Worm (Caenorhabditis elegans) whole organism, L1 larva: ENCODE measurements around the gene C40H5.2.

Experiments used
- C16A3.4 ChIP-seq: fragments of 150-350 bp; optimal IDR thresholded peaks from 2 replicates; lab custom pipeline; 2014; ENCODE audit warnings: missing biosample characterization, missing genetic modification characterization
- C34B4.2 ChIP-seq: sonication (generic microtip); optimal IDR thresholded peaks from 2 replicates; lab custom pipeline; 2017; ENCODE audit warnings: mild to moderate bottlenecking, missing genetic modification characterization, missing compliant biosample characterization
- alr-1 ChIP-seq: fragments of 200-800 bp; sonication (Bioruptor generic); optimal IDR thresholded peaks from 2 replicates; lab custom pipeline; 2018; ENCODE audit warnings: borderline replicate concordance, mild to moderate bottlenecking, missing genetic modification characterization, missing compliant biosample characterization
- blmp-1 ChIP-seq: fragments of 150-350 bp; optimal IDR thresholded peaks from 2 replicates; lab custom pipeline; 2014; ENCODE audit warnings: missing biosample characterization, missing genetic modification characterization
- ceh-82 ChIP-seq, 3 experiments: fragments of 150-350 bp in 1 of 3; sonication (generic microtip) in 2 of 3; optimal IDR thresholded peaks; 2 replicates each; lab custom pipeline; 2014 to 2017; ENCODE audit warnings: missing biosample characterization in 3 of 3, missing genetic modification characterization in 3 of 3
- ceh-88 ChIP-seq: fragments of 200-800 bp; sonication (Bioruptor generic); IDR thresholded peaks from 2 replicates; pipeline ENCODE4 v1.3.6; 2022; ENCODE audit warnings: missing genetic modification characterization, missing compliant biosample characterization
- dpl-1 ChIP-seq, 3 experiments: fragments of 150-350 bp in 2 of 3; sonication (generic microtip) in 1 of 3; optimal IDR thresholded peaks; 2 replicates each; lab custom pipeline; 2014 to 2017; ENCODE audit warnings: missing biosample characterization in 3 of 3, missing genetic modification characterization in 3 of 3, missing genetic modification reagents in 3 of 3
- dsc-1 ChIP-seq: sonication (generic microtip); optimal IDR thresholded peaks from 2 replicates; lab custom pipeline; 2016; ENCODE audit warnings: mild to moderate bottlenecking, missing genetic modification characterization, missing compliant biosample characterization
- efl-1 ChIP-seq, 4 experiments: fragments of 150-350 bp; optimal IDR thresholded peaks in 3 of 4; peaks in 1 of 4; 1 replicate in 1 of 4; 2 replicates in 3 of 4; lab custom pipeline; 2014; ENCODE audit warnings: missing biosample characterization in 2 of 4, missing genetic modification characterization in 2 of 4, missing genetic modification reagents in 2 of 4
- efl-3 ChIP-seq: fragments of 200-800 bp; sonication (Bioruptor generic); optimal IDR thresholded peaks from 2 replicates; lab custom pipeline; 2018; ENCODE audit warnings: mild to moderate bottlenecking, missing genetic modification characterization, missing compliant biosample characterization
- egl-13 ChIP-seq: sonication (generic microtip); optimal IDR thresholded peaks from 2 replicates; lab custom pipeline; 2016; ENCODE audit warnings: missing genotype, missing genetic modification reagents, missing genetic modification characterization, missing compliant biosample characterization
- egl-27 ChIP-seq, 2 experiments: fragments of 150-350 bp in 1 of 2; sonication (generic microtip); optimal IDR thresholded peaks; 3 replicates each; lab custom pipeline; 2017 to 2018; ENCODE audit warnings: missing biosample characterization in 2 of 2, missing genetic modification characterization in 2 of 2, missing genetic modification reagents in 2 of 2
- elt-2 ChIP-seq: sonication (generic microtip); optimal IDR thresholded peaks from 2 replicates; lab custom pipeline; 2016; ENCODE audit warnings: missing genetic modification characterization, mild to moderate bottlenecking, inconsistent platforms, missing compliant biosample characterization, missing genetic modification reagents
- elt-3 ChIP-seq, 6 experiments: fragments of 150-350 bp in 1 of 6; sonication (generic microtip); optimal IDR thresholded peaks; 2 replicates each; lab custom pipeline; 2017 to 2018; ENCODE audit warnings: missing biosample characterization in 6 of 6, missing genetic modification characterization in 6 of 6, inconsistent platforms in 1 of 6
- ets-5 ChIP-seq: fragments of 200-800 bp; sonication (Bioruptor generic); IDR thresholded peaks from 2 replicates; pipeline ENCODE4 v1.3.6; 2022; ENCODE audit warnings: missing genetic modification characterization, missing compliant biosample characterization
- grh-1 ChIP-seq: fragments of 200-800 bp; sonication (Bioruptor generic); IDR thresholded peaks from 2 replicates; pipeline ENCODE4 v1.3.6; 2022; ENCODE audit warnings: missing genetic modification reagents, missing genetic modification characterization, missing compliant biosample characterization
- hlh-17 ChIP-seq: fragments of 200-800 bp; sonication (Bioruptor generic); optimal IDR thresholded peaks from 2 replicates; lab custom pipeline; 2018; ENCODE audit warnings: missing genetic modification characterization, mild to moderate bottlenecking, missing compliant biosample characterization, moderate library complexity, borderline replicate concordance
- hpl-2 ChIP-seq: fragments of 150-350 bp; optimal IDR thresholded peaks from 2 replicates; lab custom pipeline; 2014; ENCODE audit warnings: missing biosample characterization, missing genetic modification reagents, missing genetic modification characterization
- jun-1 ChIP-seq: fragments of 150-350 bp; optimal IDR thresholded peaks from 2 replicates; lab custom pipeline; 2014; ENCODE audit warnings: missing biosample characterization, missing genetic modification reagents, missing genetic modification characterization
- lin-14 ChIP-seq: fragments of 200-800 bp; sonication (Bioruptor generic); optimal IDR thresholded peaks from 2 replicates; lab custom pipeline; 2018; ENCODE audit warnings: mild to moderate bottlenecking, missing genetic modification characterization, moderate library complexity, missing compliant biosample characterization
- lin-15B ChIP-seq: fragments of 150-350 bp; sonication (generic microtip); optimal IDR thresholded peaks from 3 replicates; lab custom pipeline; 2014; ENCODE audit warnings: missing biosample characterization, missing genetic modification characterization
- lin-35 ChIP-seq, 2 experiments: fragments of 150-350 bp; optimal IDR thresholded peaks; 2 replicates each; lab custom pipeline; 2014; ENCODE audit warnings: missing biosample characterization in 2 of 2, missing genetic modification characterization in 2 of 2, missing genetic modification reagents in 2 of 2
- lir-3 ChIP-seq: sonication (generic microtip); optimal IDR thresholded peaks from 2 replicates; lab custom pipeline; 2016; ENCODE audit warnings: mild to moderate bottlenecking, missing genetic modification characterization, moderate library complexity, missing compliant biosample characterization; ENCODE audit not compliant: poor library complexity
- lsy-2 ChIP-seq, 2 experiments: fragments of 150-350 bp; optimal IDR thresholded peaks; 2 replicates each; lab custom pipeline; 2014; ENCODE audit warnings: missing biosample characterization in 2 of 2, missing genetic modification characterization in 2 of 2
- mdl-1 ChIP-seq, 2 experiments: fragments of 150-350 bp; optimal IDR thresholded peaks; 2 replicates each; lab custom pipeline; 2014 to 2017; ENCODE audit warnings: missing biosample characterization in 2 of 2, missing genetic modification characterization in 2 of 2, inconsistent platforms in 1 of 2
- mef-2 ChIP-seq: fragments of 150-350 bp; optimal IDR thresholded peaks from 2 replicates; lab custom pipeline; 2014; ENCODE audit warnings: missing biosample characterization, missing genetic modification characterization
- mep-1 ChIP-seq: fragments of 150-350 bp; optimal IDR thresholded peaks from 2 replicates; lab custom pipeline; 2014; ENCODE audit warnings: missing biosample characterization, missing genetic modification characterization
- nhr-19 ChIP-seq: fragments of 200-800 bp; sonication (Bioruptor generic); conservative IDR thresholded peaks from 2 replicates; pipeline ENCODE4 v1.3.6; 2022; ENCODE audit warnings: missing genetic modification characterization, missing compliant biosample characterization
- nhr-20 ChIP-seq: sonication (generic microtip); optimal IDR thresholded peaks from 2 replicates; lab custom pipeline; 2016; ENCODE audit warnings: mild to moderate bottlenecking, missing genetic modification characterization, missing compliant biosample characterization
- nhr-28 ChIP-seq: fragments of 150-350 bp; optimal IDR thresholded peaks from 2 replicates; lab custom pipeline; 2014; ENCODE audit warnings: missing biosample characterization, missing genetic modification characterization
- nhr-47 ChIP-seq: sonication (generic microtip); optimal IDR thresholded peaks from 2 replicates; lab custom pipeline; 2016; ENCODE audit warnings: mild to moderate bottlenecking, missing genetic modification characterization, moderate library complexity, missing compliant biosample characterization
- nhr-71 ChIP-seq: sonication (generic microtip); optimal IDR thresholded peaks from 2 replicates; lab custom pipeline; 2016; ENCODE audit warnings: mild to moderate bottlenecking, missing genetic modification characterization, moderate library complexity, missing compliant biosample characterization
- nhr-77 ChIP-seq: fragments of 150-350 bp; optimal IDR thresholded peaks from 2 replicates; lab custom pipeline; 2014; ENCODE audit warnings: missing biosample characterization, missing genetic modification characterization
- nhr-84 ChIP-seq: sonication (generic microtip); optimal IDR thresholded peaks from 2 replicates; lab custom pipeline; 2017; ENCODE audit warnings: missing biosample characterization, missing genetic modification characterization
- nhr-85 ChIP-seq: sonication (generic microtip); peaks from one replicate; lab custom pipeline; 2016; ENCODE audit warnings: missing genetic modification characterization, inconsistent platforms, missing compliant biosample characterization
- nhr-90 ChIP-seq: sonication (generic microtip); optimal IDR thresholded peaks from 2 replicates; lab custom pipeline; 2016; ENCODE audit warnings: mild to moderate bottlenecking, missing genetic modification characterization, missing compliant biosample characterization; ENCODE audit not compliant: poor library complexity
- pqm-1 ChIP-seq: sonication (generic microtip); optimal IDR thresholded peaks from 3 replicates; lab custom pipeline; 2017; ENCODE audit warnings: missing biosample characterization, missing genetic modification characterization
- rnt-1 ChIP-seq: sonication (generic microtip); optimal IDR thresholded peaks from 2 replicates; lab custom pipeline; 2016; ENCODE audit warnings: mild to moderate bottlenecking, missing genetic modification characterization, moderate library complexity, missing compliant biosample characterization
- snu-23 ChIP-seq: sonication (generic microtip); optimal IDR thresholded peaks from 2 replicates; lab custom pipeline; 2016; ENCODE audit warnings: missing genetic modification characterization, missing compliant biosample characterization
- sox-4 ChIP-seq: sonication (generic microtip); optimal IDR thresholded peaks from 2 replicates; lab custom pipeline; 2016; ENCODE audit warnings: missing genetic modification characterization, missing compliant biosample characterization
- sptf-1 ChIP-seq: fragments of 150-350 bp; optimal IDR thresholded peaks from 2 replicates; lab custom pipeline; 2014; ENCODE audit warnings: missing biosample characterization, missing genetic modification characterization
- sup-37 ChIP-seq: fragments of 200-800 bp; sonication (Bioruptor generic); optimal IDR thresholded peaks from 2 replicates; lab custom pipeline; 2018; ENCODE audit warnings: mild to moderate bottlenecking, missing genetic modification characterization, missing compliant biosample characterization
- swsn-7 ChIP-seq: sonication (generic microtip); optimal IDR thresholded peaks from 2 replicates; lab custom pipeline; 2016; ENCODE audit warnings: missing genetic modification characterization, missing compliant biosample characterization
- tbx-2 ChIP-seq: sonication (generic microtip); optimal IDR thresholded peaks from 2 replicates; lab custom pipeline; 2016; ENCODE audit warnings: missing genetic modification characterization, missing compliant biosample characterization
- tlp-1 ChIP-seq: fragments of 150-350 bp; optimal IDR thresholded peaks from 2 replicates; lab custom pipeline; 2014; ENCODE audit warnings: missing biosample characterization, missing genetic modification characterization
- unc-130 ChIP-seq: fragments of 150-350 bp; optimal IDR thresholded peaks from 2 replicates; lab custom pipeline; 2017; ENCODE audit warnings: missing biosample characterization, missing genetic modification characterization, inconsistent platforms
- unc-62 ChIP-seq: fragments of 150-350 bp; optimal IDR thresholded peaks from 2 replicates; lab custom pipeline; 2014; ENCODE audit warnings: missing biosample characterization, missing genetic modification reagents, missing genetic modification characterization
- vab-15 ChIP-seq: sonication (generic microtip); optimal IDR thresholded peaks from 2 replicates; lab custom pipeline; 2017; ENCODE audit warnings: missing genotype, mild to moderate bottlenecking, missing genetic modification characterization, missing compliant biosample characterization
- xbp-1 ChIP-seq: sonication (generic microtip); optimal IDR thresholded peaks from 2 replicates; lab custom pipeline; 2016; ENCODE audit warnings: missing genetic modification characterization, missing compliant biosample characterization

C40H5.2 gene

DNA sequence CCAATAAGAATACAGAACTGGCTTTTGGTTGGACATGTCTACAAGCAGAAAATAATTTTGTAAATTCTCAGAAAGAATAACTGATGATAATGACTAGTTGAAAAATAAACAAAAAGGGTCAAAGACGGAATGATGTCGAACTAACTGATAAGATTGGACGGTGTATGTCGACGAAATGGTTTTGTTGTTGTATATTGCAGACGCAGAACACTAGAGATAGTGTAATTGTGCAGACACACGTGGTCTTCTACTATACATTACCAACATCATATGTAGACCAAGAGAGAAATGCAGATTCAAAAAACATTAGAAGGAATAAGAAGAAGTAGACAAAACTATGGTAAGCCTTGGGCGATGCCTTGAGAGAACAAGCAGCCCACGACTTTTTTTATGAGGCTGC lies 18.1 kb upstream of the C40H5.2 start, which contains the start of the genes gst-42 and D1053.2:
TSS of gene gst-42 (minus strand) at position 176 of the 400 bp plus-strand sequence.
TSS of gene D1053.2 (plus strand) at position 391 of the 400 bp plus-strand sequence.
- TF ChIP-seq tlp-1 (tag; lab: Kevin White, UChicago): no peak
- TF ChIP-seq nhr-84 (tag; lab: Kevin White, UChicago): no peak
- peak; percentile 20 for TF ChIP-seq C16A3.4 (tag; lab: Kevin White, UChicago)
- no peak for TF ChIP-seq egl-27 (tag; optimal IDR thresholded peaks at IDR 0.05; lab: Kevin White, UChicago)
- TF ChIP-seq nhr-47 (tag; lab: Kevin White, UChicago): peak; percentile 1
- TF ChIP-seq nhr-85 (tag; lab: Kevin White, UChicago): peak; percentile 84
- TF ChIP-seq swsn-7 (tag; lab: Kevin White, UChicago): no peak
- TF ChIP-seq egl-13: no peak
- no peak for TF ChIP-seq hpl-2
- TF ChIP-seq ceh-88: no peak
- no peak for TF ChIP-seq rnt-1 (tag; lab: Kevin White, UChicago)
- peak; percentile 59 for TF ChIP-seq blmp-1 (tag; lab: Kevin White, UChicago)
- peak; percentile 1 for TF ChIP-seq jun-1 (tag; lab: Kevin White, UChicago)
- TF ChIP-seq sox-4: no peak
- no peak for TF ChIP-seq sptf-1
- TF ChIP-seq snu-23 (GFP tag; lab: Kevin White, UChicago): peak; percentile 55
- no peak for TF ChIP-seq unc-62 (GFP tag; lab: Kevin White, UChicago)
- TF ChIP-seq sup-37 (GFP tag; lab: Kevin White, UChicago): no peak
- TF ChIP-seq grh-1: no peak
- no peak for TF ChIP-seq mef-2 (tag; lab: Kevin White, UChicago)
- TF ChIP-seq mdl-1 (tag; optimal IDR thresholded peaks at IDR 0.05; lab: Kevin White, UChicago): peak in 1 of 2 experiments; percentile 86
- TF ChIP-seq ceh-82 (tag; optimal IDR thresholded peaks at IDR 0.05; lab: Kevin White, UChicago): no peak
- TF ChIP-seq efl-1 (optimal IDR thresholded peaks at IDR 0.05; lab: Kevin White, UChicago): no peak
- TF ChIP-seq efl-1 (GFP tag; optimal IDR thresholded peaks at IDR 0.05 in 1 of 2; lab: Kevin White, UChicago): no peak
- TF ChIP-seq nhr-90 (tag; lab: Kevin White, UChicago): peak; percentile 53
- TF ChIP-seq lin-14: peak; percentile 80
- TF ChIP-seq alr-1 (tag; lab: Kevin White, UChicago): no peak
- no peak for TF ChIP-seq hlh-17 (GFP tag; lab: Kevin White, UChicago)
- TF ChIP-seq vab-15 (tag; lab: Kevin White, UChicago): peak; percentile 28
- TF ChIP-seq efl-3 (GFP tag; lab: Kevin White, UChicago): no peak
- peak; percentile 28 for TF ChIP-seq tbx-2 (tag; lab: Kevin White, UChicago)
- TF ChIP-seq nhr-20: peak; percentile 77
- TF ChIP-seq mep-1: peak; percentile 19
- TF ChIP-seq dpl-1 (GFP tag; optimal IDR thresholded peaks at IDR 0.05; lab: Kevin White, UChicago): peak in 1 of 3 experiments; percentile 7
- no peak for TF ChIP-seq nhr-28 (tag; lab: Kevin White, UChicago)
- no peak for TF ChIP-seq C34B4.2
- no peak for TF ChIP-seq xbp-1 (tag; lab: Kevin White, UChicago)
- TF ChIP-seq unc-130 (tag; lab: Kevin White, UChicago): peak; percentile 47
- peak; percentile 46 for TF ChIP-seq nhr-19 (GFP tag; lab: Robert Waterston, UW)
- TF ChIP-seq elt-3 (tag; optimal IDR thresholded peaks at IDR 0.05; lab: Kevin White, UChicago): peak in 5 of 6 experiments; percentile 76 to 93 (median 89)
- peak; percentile 71 for TF ChIP-seq nhr-71 (tag; lab: Kevin White, UChicago)
- no peak for TF ChIP-seq dsc-1 (tag; lab: Kevin White, UChicago)
- peak; percentile 93 for TF ChIP-seq elt-2 (tag; lab: Kevin White, UChicago)
- no peak for TF ChIP-seq lir-3 (tag; lab: Kevin White, UChicago)
- peak in 1 of 2 experiments; percentile 75 for TF ChIP-seq lin-35 (GFP tag; optimal IDR thresholded peaks at IDR 0.05; lab: Kevin White, UChicago)
- no peak for TF ChIP-seq nhr-77 (tag; lab: Kevin White, UChicago)
- TF ChIP-seq lsy-2 (tag; optimal IDR thresholded peaks at IDR 0.05; lab: Kevin White, UChicago): peak; percentile 12 to 24
- TF ChIP-seq pqm-1 (tag; lab: Kevin White, UChicago): peak; percentile 20
- no peak for TF ChIP-seq ets-5
- TF ChIP-seq lin-15B (tag; lab: Kevin White, UChicago): no peak
